Fruit fly (Drosophila melanogaster): ENCODE data around the gene CG34299.

CG34299 gene

DNA sequence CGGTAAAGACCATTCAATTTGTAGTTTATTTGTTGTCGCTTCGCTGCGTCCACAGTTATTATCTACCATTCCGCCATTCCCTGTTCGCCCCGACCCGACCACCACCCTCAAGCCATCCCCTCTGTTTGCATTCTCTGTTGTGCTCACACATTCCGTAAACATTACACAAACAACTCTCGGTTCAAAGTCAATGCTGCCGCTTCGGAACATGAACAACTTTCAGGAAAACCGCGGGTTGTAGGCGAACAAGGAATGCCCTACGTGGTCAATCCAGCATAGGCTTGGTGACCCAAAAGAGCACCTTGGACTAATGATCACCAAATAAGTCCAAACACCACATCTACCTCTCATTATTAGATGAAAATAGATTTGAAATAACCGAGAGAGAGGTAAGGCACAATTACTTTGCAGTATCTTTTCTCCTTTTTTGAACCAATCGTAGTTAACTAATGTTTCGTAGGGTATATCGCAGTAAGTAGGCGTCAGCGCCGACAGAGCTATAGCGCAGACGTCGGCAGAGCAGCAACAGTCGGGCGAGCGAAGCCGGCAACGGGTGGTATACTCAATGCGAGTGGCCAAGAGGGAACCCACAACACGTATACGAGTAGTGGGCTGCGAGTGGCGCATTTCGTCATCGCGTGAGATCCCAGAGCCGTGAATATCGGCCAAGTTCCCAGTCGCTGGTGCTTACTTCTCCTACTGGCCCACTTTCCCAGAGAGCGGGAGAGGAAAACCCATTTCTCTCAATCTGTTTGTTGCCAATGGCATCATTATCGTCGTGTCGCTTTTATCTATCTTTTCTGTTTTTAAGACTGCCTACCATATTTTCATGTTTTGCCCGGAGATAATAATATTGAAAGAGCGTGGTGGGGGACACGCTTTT, 46.0 kb upstream of the CG34299 start (continued):
- no peak for TF ChIP-seq zf30C (GFP tag; optimal IDR thresholded peaks at IDR 0.05)
- peak; percentile 83 for TF ChIP-seq NFAT (GFP tag; IDR thresholded peaks at IDR 0.05)
- peak; percentile 93 for TF ChIP-seq CG6854 (GFP tag; optimal IDR thresholded peaks at IDR 0.05)
- TF ChIP-seq CG11093 (GFP tag; IDR thresholded peaks at IDR 0.05): peak; percentile 90
- peak; percentile 86 for TF ChIP-seq Nf-YC (tag; optimal IDR thresholded peaks at IDR 0.05)
- TF ChIP-seq tio (GFP tag; optimal IDR thresholded peaks at IDR 0.05): peak; percentile 92
- peak; percentile 93 to 98 for TF ChIP-seq chif (GFP tag; optimal IDR thresholded peaks at IDR 0.05)
- TF ChIP-seq Gug (GFP tag; IDR thresholded peaks at IDR 0.05): peak; percentile 94
- TF ChIP-seq CG2202 (tag; optimal IDR thresholded peaks at IDR 0.05): peak; percentile 81
- TF ChIP-seq Abd-B (GFP tag; optimal IDR thresholded peaks at IDR 0.05): peak; percentile 97
- TF ChIP-seq da (GFP tag; optimal IDR thresholded peaks at IDR 0.05): peak; percentile 85
- TF ChIP-seq sd (tag; optimal IDR thresholded peaks at IDR 0.05): peak; percentile 96
- TF ChIP-seq pzg (GFP tag; optimal IDR thresholded peaks at IDR 0.05): peak; percentile 24
- peak; percentile 82 for TF ChIP-seq Fer2 (tag; optimal IDR thresholded peaks at IDR 0.05)
- no peak for TF ChIP-seq sc (optimal IDR thresholded peaks at IDR 0.05)
- TF ChIP-seq sc (GFP tag; optimal IDR thresholded peaks at IDR 0.05): peak; percentile 88
- TF ChIP-seq CG42726 (GFP tag; IDR thresholded peaks at IDR 0.05; ENCODE audit: partially characterized antibody): no peak
- TF ChIP-seq Mrtf (GFP tag; IDR thresholded peaks at IDR 0.05): peak; percentile 90
- TF ChIP-seq ems (GFP tag; optimal IDR thresholded peaks at IDR 0.05): peak; percentile 98
- peak; percentile 98 for TF ChIP-seq Camta (GFP tag; optimal IDR thresholded peaks at IDR 0.05)
- peak; percentile 97 for TF ChIP-seq pnt (GFP tag; optimal IDR thresholded peaks at IDR 0.05)
- TF ChIP-seq CG17385 (GFP tag; optimal IDR thresholded peaks at IDR 0.05): peak; percentile 84
- TF ChIP-seq CG11247 (GFP tag; IDR thresholded peaks at IDR 0.05): peak; percentile 73
- peak; percentile 96 for TF ChIP-seq CG3281 (GFP tag; optimal IDR thresholded peaks at IDR 0.05)
- TF ChIP-seq tna (GFP tag; IDR thresholded peaks at IDR 0.05; ENCODE audit: partially characterized antibody): no peak
- peak in 1 of 2 experiments; percentile 59 for TF ChIP-seq tll (GFP tag; optimal IDR thresholded peaks at IDR 0.05)
- peak; percentile 97 for TF ChIP-seq CG9876 (GFP tag; optimal IDR thresholded peaks at IDR 0.05)
- TF ChIP-seq mld (GFP tag; IDR thresholded peaks at IDR 0.05; ENCODE audit: partially characterized antibody): no peak
- peak; percentile 77 for TF ChIP-seq toy (GFP tag; IDR thresholded peaks at IDR 0.05)
- TF ChIP-seq Neu2 (GFP tag; optimal IDR thresholded peaks at IDR 0.05; ENCODE audit: borderline replicate concordance): peak; percentile 92
- TF ChIP-seq gsb-n (tag; optimal IDR thresholded peaks at IDR 0.05): peak; percentile 76
- peak; percentile 63; the same call in 1 of the 2 replicates for TF ChIP-seq sim (GFP tag; IDR thresholded peaks at IDR 0.05)
- TF ChIP-seq CG10147 (GFP tag; optimal IDR thresholded peaks at IDR 0.05): peak; percentile 97
- TF ChIP-seq kah (GFP tag; optimal IDR thresholded peaks at IDR 0.05): peak; percentile 85
- TF ChIP-seq CG9727 (GFP tag; optimal IDR thresholded peaks at IDR 0.05): peak; percentile 97
- TF ChIP-seq rib (GFP tag; IDR thresholded peaks at IDR 0.05): peak; percentile 78; the same call in 1 of the 2 replicates
- peak; percentile 99 for TF ChIP-seq CG13624 (GFP tag; optimal IDR thresholded peaks at IDR 0.05)
- TF ChIP-seq h (optimal IDR thresholded peaks at IDR 0.05): no peak
- TF ChIP-seq amos (GFP tag; IDR thresholded peaks at IDR 0.05; ENCODE audit: partially characterized antibody): peak; percentile 38; the same call in 1 of the 2 replicates
- peak; percentile 65; the same call in 1 of the 2 replicates for TF ChIP-seq dati (GFP tag; IDR thresholded peaks at IDR 0.05)
- TF ChIP-seq caup (GFP tag; optimal IDR thresholded peaks at IDR 0.05; ENCODE audit: severe bottlenecking): peak; percentile 96
- TF ChIP-seq tin (GFP tag; optimal IDR thresholded peaks at IDR 0.05): peak; percentile 97
- peak; percentile 87 for TF ChIP-seq CG17802 (tag; optimal IDR thresholded peaks at IDR 0.05)
- peak; percentile 77 for TF ChIP-seq CG7928 (GFP tag; optimal IDR thresholded peaks at IDR 0.05)
- TF ChIP-seq zen (tag; optimal IDR thresholded peaks at IDR 0.05): peak; percentile 90
- TF ChIP-seq B-H2 (GFP tag; optimal IDR thresholded peaks at IDR 0.05): peak; percentile 64
- TF ChIP-seq fd3F (GFP tag; optimal IDR thresholded peaks at IDR 0.05): peak; percentile 89
- TF ChIP-seq CG12391 (tag; optimal IDR thresholded peaks at IDR 0.05): peak; percentile 91

Data from whole organism, embryonic.